Worm (Caenorhabditis elegans): Measurements from ENCODE around the gene hlb-1.
A peak's percentile ranks its signal among the peaks of the same experiment; 100 is the strongest.

Gene hlb-1

ce11 chrX:13852606-13853005, 29.9 kb downstream of the hlb-1 start, which contains the start of gene mct-3:
Gene mct-3, plus strand, starts transcription at chrX:13852906.
- TF ChIP-seq sptf-1 (tag; optimal IDR thresholded peaks at IDR 0.05) (no peak), nhr-2 (tag; optimal IDR thresholded peaks at IDR 0.05) (no peak), nhr-76 (tag; optimal IDR thresholded peaks at IDR 0.05) (no peak), snpc-4 (tag; optimal IDR thresholded peaks at IDR 0.05) (no peak), ceh-39 (tag; optimal IDR thresholded peaks at IDR 0.05) (no peak), blmp-1 (tag; optimal IDR thresholded peaks at IDR 0.05) (no peak), lsy-2 (tag; optimal IDR thresholded peaks at IDR 0.05) (no peak), elt-3 (tag; optimal IDR thresholded peaks at IDR 0.05) (no peak)

DNA sequence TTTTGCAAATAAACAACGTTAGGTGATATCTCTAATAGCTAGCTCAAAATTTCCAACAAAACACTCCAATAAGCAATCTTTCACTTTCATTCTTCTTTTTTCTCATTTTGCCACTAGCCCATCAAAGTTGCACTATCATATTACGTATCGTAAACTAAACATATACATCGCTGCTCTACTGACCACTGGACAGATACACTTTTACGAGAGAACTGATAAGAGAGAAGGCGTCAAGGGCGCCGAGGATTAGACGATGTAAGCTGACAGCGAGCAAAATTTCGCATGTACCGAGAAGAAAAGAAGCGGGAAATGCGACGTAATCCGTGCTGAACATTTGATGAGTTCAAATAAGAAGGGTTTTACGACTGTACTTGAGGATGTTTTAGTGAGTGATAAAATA, 30.9 kb downstream of the hlb-1 start:
- TF ChIP-seq unc-39 (tag; optimal IDR thresholded peaks at IDR 0.05) = no peak
- TF ChIP-seq ham-2 (GFP tag; optimal IDR thresholded peaks at IDR 0.05) = no peak
- TF ChIP-seq unc-62 (GFP tag; optimal IDR thresholded peaks at IDR 0.05) = no peak
- no peak for TF ChIP-seq nhr-237 (tag; optimal IDR thresholded peaks at IDR 0.05)
- TF ChIP-seq nhr-12 (tag; optimal IDR thresholded peaks at IDR 0.05) = no peak
- TF ChIP-seq zip-8 (tag; optimal IDR thresholded peaks at IDR 0.05) = no peak
- no peak for TF ChIP-seq ces-1 (GFP tag; optimal IDR thresholded peaks at IDR 0.05)

ce11 chrX:13850359-13850758, 32.2 kb downstream of the hlb-1 start:
- no peak for TF ChIP-seq mab-5 (tag; optimal IDR thresholded peaks at IDR 0.05)
- no peak for TF ChIP-seq nhr-76 (tag; optimal IDR thresholded peaks at IDR 0.05)
- no peak for TF ChIP-seq nhr-237 (tag; optimal IDR thresholded peaks at IDR 0.05)
- no peak for TF ChIP-seq drap-1 (GFP tag; optimal IDR thresholded peaks at IDR 0.05)
- TF ChIP-seq sptf-1 (tag; optimal IDR thresholded peaks at IDR 0.05) = no peak
- TF ChIP-seq mls-2 (tag; optimal IDR thresholded peaks at IDR 0.05) = no peak
- TF ChIP-seq nhr-28 (tag; optimal IDR thresholded peaks at IDR 0.05) = no peak
- no peak for TF ChIP-seq elt-1 (tag; optimal IDR thresholded peaks at IDR 0.05; ENCODE audit: borderline replicate concordance, insufficient read depth)
- no peak for TF ChIP-seq mep-1 (tag; optimal IDR thresholded peaks at IDR 0.05)
- no peak for TF ChIP-seq nhr-12 (tag; optimal IDR thresholded peaks at IDR 0.05)
- TF ChIP-seq ceh-43 (GFP tag; optimal IDR thresholded peaks at IDR 0.05) = no peak
- no peak for TF ChIP-seq lsy-2 (tag; optimal IDR thresholded peaks at IDR 0.05)
- no peak for TF ChIP-seq snpc-4 (tag; optimal IDR thresholded peaks at IDR 0.05)
- TF ChIP-seq unc-120 (tag; optimal IDR thresholded peaks at IDR 0.05; ENCODE audit: poor library complexity, severe bottlenecking) = no peak
- TF ChIP-seq lin-32 (GFP tag; optimal IDR thresholded peaks at IDR 0.05) = no peak
- no peak for TF ChIP-seq pha-4 (tag; optimal IDR thresholded peaks at IDR 0.05)

ce11 chrX:13846024-13846423, 36.5 kb downstream of the hlb-1 start:
- no peak for TF ChIP-seq blmp-1 (tag; optimal IDR thresholded peaks at IDR 0.05)
- TF ChIP-seq hlh-1 (tag; optimal IDR thresholded peaks at IDR 0.05) = peak; percentile 2

DNA sequence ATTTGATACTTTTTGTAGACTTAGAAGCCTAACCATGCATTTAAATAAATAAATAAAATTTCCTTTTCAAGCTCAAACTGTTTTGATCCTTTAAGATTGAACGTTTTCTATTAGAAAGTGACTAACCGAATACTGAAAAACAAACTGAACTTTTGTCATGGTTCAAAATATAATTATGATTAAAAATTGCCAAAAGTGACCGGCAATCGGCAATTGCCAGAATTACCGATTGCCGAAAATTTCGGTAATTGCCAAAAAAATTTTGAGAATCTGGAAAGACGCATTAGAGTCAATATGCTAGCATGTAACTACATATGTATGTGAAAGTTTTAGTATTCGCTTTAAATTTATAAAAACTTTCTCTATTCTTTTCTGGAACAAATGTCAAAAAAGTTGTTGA, 38.9 kb downstream of the hlb-1 start, which contains the start of gene M03B6.5:
Gene M03B6.5, plus strand, starts transcription at position 301 of the 400 bp plus-strand sequence.
- TF ChIP-seq sem-2 (GFP tag; optimal IDR thresholded peaks at IDR 0.05) (no peak), nhr-76 (tag; optimal IDR thresholded peaks at IDR 0.05) (no peak), cnd-1 (tag; optimal IDR thresholded peaks at IDR 0.05) (no peak), nhr-2 (tag; optimal IDR thresholded peaks at IDR 0.05) (no peak), mls-2 (tag; optimal IDR thresholded peaks at IDR 0.05) (no peak), ceh-43 (GFP tag; optimal IDR thresholded peaks at IDR 0.05) (no peak), flh-1 (GFP tag; optimal IDR thresholded peaks at IDR 0.05) (no peak), blmp-1 (tag; optimal IDR thresholded peaks at IDR 0.05) (no peak), nhr-12 (tag; optimal IDR thresholded peaks at IDR 0.05) (no peak), hlh-1 (tag; optimal IDR thresholded peaks at IDR 0.05) (no peak), ztf-11 (tag; optimal IDR thresholded peaks at IDR 0.05) (no peak), lsy-2 (tag; optimal IDR thresholded peaks at IDR 0.05) (no peak), nhr-28 (tag; optimal IDR thresholded peaks at IDR 0.05) (no peak), unc-39 (tag; optimal IDR thresholded peaks at IDR 0.05) (no peak), bed-3 (GFP tag; optimal IDR thresholded peaks at IDR 0.05) (no peak), ces-1 (GFP tag; optimal IDR thresholded peaks at IDR 0.05) (no peak), elt-3 (tag; optimal IDR thresholded peaks at IDR 0.05) (no peak), mep-1 (tag; optimal IDR thresholded peaks at IDR 0.05) (no peak)

DNA sequence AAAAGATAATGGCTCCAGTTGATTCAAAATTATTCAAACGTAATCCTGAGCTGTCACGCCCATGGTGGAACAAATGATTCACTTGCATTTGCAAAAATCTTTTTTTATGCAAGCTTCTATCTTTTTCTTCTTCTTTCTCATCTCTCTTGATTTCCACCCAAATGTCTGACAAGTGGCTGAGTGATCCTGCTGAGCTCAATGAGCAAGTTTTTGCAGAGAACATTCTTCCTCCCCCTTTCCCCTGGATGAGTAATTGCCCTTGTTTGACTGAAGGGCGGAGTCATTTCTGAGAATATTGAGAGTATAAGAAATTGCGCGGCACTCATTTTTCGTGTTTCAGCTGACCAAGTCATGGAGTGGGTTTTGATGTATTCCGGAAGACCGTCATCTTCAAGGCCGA, 41.3 kb downstream of the hlb-1 start, which contains the start of gene M03B6.1:
Gene M03B6.1, plus strand, starts transcription at position 334 of the 400 bp plus-strand sequence.
- TF ChIP-seq nhr-12 (tag; optimal IDR thresholded peaks at IDR 0.05) (no peak), pha-4 (tag; optimal IDR thresholded peaks at IDR 0.05) (no peak), hlh-1 (tag; optimal IDR thresholded peaks at IDR 0.05) (peak; percentile 24), unc-62 (GFP tag; optimal IDR thresholded peaks at IDR 0.05) (peak; percentile 1)

Measured in whole organism, mixed stage, embryonic.